Fruit fly (Drosophila melanogaster) Kc167 (cell line): ENCODE measurements around the gene Alp9.

Experiments
- Myc ChIP-seq: fragments of >200 bp; optimal IDR thresholded peaks from 2 replicates; lab custom pipeline; 2017; ENCODE audit warnings: missing external identifiers
- h ChIP-seq: fragments of >200 bp; optimal IDR thresholded peaks from 3 replicates; lab custom pipeline; 2018; ENCODE audit warnings: missing external identifiers
- insv ChIP-seq: fragments of >200 bp; optimal IDR thresholded peaks from 3 replicates; lab custom pipeline; 2018; ENCODE audit warnings: missing external identifiers

dm6 chr3L:5623296-5623695 lies 28.0 kb downstream of the Alp9 start:
- TF ChIP-seq h (lab: Kevin White, UChicago) (no peak), Myc (lab: Kevin White, UChicago) (no peak), insv (lab: Kevin White, UChicago) (no peak)
